Worm (Caenorhabditis elegans): ENCODE results near the gene T07C4.12.

T07C4.12 gene

DNA sequence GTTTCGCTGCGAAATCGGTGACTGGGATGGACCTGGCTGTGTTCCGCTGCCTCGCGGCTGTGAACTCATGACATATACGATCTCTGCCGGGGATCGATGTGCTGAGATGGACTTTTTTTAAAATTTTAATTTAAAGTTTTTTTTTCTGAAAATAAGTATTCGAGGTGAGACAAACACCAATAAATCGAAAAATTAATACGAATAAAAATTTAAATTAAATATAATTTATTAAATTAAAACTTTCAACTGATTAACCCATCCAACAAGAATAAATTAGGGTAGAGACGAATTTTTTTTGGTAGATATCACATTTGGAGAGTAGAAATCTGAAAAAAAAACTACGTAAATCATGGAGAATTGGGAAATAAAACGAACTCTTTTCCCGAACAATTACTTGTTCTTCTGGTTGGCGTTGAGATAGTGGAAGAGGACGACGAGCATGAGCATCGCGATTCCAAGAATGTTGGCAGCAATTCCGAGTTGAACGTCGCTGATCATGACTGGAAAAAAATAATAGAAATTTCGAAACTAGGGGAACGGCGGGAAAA is 14.3 kb downstream of the T07C4.12 start, which contains the start of the genes unc-50 and ostf-4:
Gene unc-50 (minus strand): TSS at position 101 of the 548 bp plus-strand sequence.
Gene ostf-4 (minus strand): TSS at position 498 of the 548 bp plus-strand sequence.
- TF ChIP-seq ceh-16 (tag; optimal IDR thresholded peaks at IDR 0.05): no peak
- no peak for TF ChIP-seq unc-62 (GFP tag; optimal IDR thresholded peaks at IDR 0.05)
- TF ChIP-seq alr-1 (tag; optimal IDR thresholded peaks at IDR 0.05): no peak
- TF ChIP-seq dmd-4 (tag; optimal IDR thresholded peaks at IDR 0.05): no peak
- no peak for TF ChIP-seq elt-3 (tag; optimal IDR thresholded peaks at IDR 0.05)
- TF ChIP-seq egl-27 (tag; optimal IDR thresholded peaks at IDR 0.05): no peak
- no peak for TF ChIP-seq nhr-6 (tag; optimal IDR thresholded peaks at IDR 0.05)
- TF ChIP-seq R02D3.7 (tag; optimal IDR thresholded peaks at IDR 0.05): no peak
- TF ChIP-seq Y55F3AM.14 (GFP tag; optimal IDR thresholded peaks at IDR 0.05): no peak
- TF ChIP-seq nhr-12 (tag; optimal IDR thresholded peaks at IDR 0.05): no peak
- no peak for TF ChIP-seq ztf-4 (tag; optimal IDR thresholded peaks at IDR 0.05)

DNA sequence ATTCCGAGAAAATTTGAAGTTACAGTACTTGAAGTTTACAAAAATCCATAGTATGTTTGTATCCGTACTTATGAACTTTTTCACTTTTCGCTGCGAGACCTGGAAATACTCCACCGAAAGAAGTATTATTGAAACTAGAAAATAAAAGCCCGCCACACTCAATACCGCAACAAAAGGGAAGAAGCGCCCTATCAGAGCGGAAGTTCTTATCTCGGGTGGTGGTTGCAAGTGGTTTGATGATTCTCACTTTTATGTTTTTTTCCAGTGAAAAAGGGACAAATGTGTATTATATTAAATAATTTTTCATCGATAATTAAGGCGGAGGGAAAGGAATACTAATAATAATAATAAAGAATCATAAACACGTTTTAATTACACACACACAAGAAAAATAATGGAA is 18.2 kb downstream of the T07C4.12 start:
- TF ChIP-seq alr-1 (tag; optimal IDR thresholded peaks at IDR 0.05) (no peak), fos-1 (tag; optimal IDR thresholded peaks at IDR 0.05) (peak; percentile 75), egl-27 (tag; optimal IDR thresholded peaks at IDR 0.05) (no peak)

DNA sequence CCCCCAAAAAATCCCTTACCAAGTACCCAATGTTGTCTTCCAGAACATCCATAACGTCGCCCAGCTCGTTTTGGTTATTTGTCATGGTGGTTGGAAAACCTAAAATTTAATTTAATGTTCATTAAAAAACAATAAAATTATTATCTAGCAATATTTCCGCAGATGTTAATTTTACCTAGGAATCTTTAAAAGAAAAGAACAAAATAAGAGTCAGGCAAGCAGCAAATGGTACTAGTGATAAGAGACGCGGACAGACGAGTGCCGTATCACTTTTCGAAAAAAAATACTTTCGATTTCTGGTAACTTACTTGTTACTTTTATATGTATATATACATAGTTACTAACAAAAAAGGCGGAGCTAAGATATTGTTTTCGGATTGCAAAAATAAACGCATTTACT is 21.4 kb downstream of the T07C4.12 start, which contains the start of gene T07A5.7:
Gene T07A5.7 (minus strand): TSS at position 101 of the 400 bp plus-strand sequence.
- no peak for TF ChIP-seq peb-1 (tag; optimal IDR thresholded peaks at IDR 0.05)
- TF ChIP-seq dmd-4 (tag; optimal IDR thresholded peaks at IDR 0.05): no peak
- TF ChIP-seq nhr-23 (tag; optimal IDR thresholded peaks at IDR 0.05): no peak
- TF ChIP-seq sem-4 (tag; optimal IDR thresholded peaks at IDR 0.05): no peak
- no peak for TF ChIP-seq nhr-129 (tag; optimal IDR thresholded peaks at IDR 0.05)
- no peak for TF ChIP-seq Y55F3AM.14 (GFP tag; optimal IDR thresholded peaks at IDR 0.05)

DNA sequence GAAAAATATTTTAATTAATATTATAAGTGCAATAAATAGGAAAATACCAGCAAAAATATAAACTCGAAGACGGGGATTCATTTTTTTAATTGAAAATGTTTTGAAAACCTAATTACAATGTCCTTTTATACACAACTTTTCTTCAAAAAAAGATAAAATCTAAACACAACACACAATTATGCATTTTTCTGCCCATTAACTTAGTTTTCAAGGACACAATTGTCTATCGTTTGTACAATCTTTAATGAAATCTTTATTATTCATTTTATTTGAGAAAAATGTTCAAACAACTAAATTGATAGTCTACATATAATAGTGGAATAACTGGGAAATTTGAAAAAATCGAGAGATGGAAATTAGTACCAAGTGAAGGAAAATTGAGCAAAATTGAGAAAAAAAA is 26.4 kb downstream of the T07C4.12 start, which contains the start of gene T07A5.1:
Gene T07A5.1 (minus strand): TSS at position 149 of the 400 bp plus-strand sequence.
- TF ChIP-seq skn-1 (tag; optimal IDR thresholded peaks at IDR 0.05): no peak
- no peak for TF ChIP-seq mab-5 (tag; optimal IDR thresholded peaks at IDR 0.05)
- TF ChIP-seq nhr-12 (tag; optimal IDR thresholded peaks at IDR 0.05): no peak
- TF ChIP-seq sma-3 (GFP tag; optimal IDR thresholded peaks at IDR 0.05): no peak
- TF ChIP-seq R02D3.7 (tag; optimal IDR thresholded peaks at IDR 0.05): no peak
- peak; percentile 90 for TF ChIP-seq ceh-16 (tag; optimal IDR thresholded peaks at IDR 0.05)

DNA sequence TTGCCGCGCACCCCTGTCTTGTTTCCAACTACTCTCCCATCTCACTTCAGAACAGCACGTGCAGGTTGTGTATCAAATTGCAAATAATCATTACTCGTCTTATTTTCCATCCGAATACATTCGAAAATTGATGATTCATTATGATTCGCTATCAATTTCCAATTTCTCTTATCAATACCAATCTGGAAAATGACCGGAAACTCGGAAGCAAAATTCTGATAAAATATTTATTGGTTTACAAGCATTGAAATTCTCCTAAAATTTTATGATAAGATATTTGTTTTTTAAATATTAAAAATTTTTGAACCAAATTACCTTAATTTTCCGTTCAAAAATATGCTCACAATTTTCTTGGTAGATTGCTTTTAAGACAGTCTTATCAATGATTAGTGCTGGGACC is 27.2 kb downstream of the T07C4.12 start:
- TF ChIP-seq fos-1 (tag; optimal IDR thresholded peaks at IDR 0.05) (peak; percentile 94), zag-1 (tag; optimal IDR thresholded peaks at IDR 0.05) (no peak), unc-55 (GFP tag; optimal IDR thresholded peaks at IDR 0.05) (no peak)

DNA sequence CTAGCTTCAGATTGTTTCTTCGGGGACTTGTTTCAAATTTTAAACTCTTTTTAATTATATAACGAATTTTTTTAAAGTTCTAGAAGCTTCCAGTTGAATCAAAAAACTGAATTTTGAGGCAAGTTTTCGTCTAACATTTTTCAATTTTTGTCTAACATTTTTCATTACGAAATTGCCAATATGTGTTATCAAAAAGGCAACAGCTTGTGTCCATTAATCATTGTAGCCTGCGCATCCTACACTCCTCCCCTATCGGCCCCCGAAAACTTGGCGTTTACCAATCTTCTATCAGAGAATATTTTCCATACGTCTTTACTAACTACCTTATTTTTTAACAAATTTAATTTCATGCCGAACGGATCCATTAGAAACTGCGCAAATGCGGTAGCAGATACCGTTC is 32.4 kb downstream of the T07C4.12 start, which contains the start of gene vglu-3:
Gene vglu-3 (plus strand): TSS at position 301 of the 400 bp plus-strand sequence.
- TF ChIP-seq dmd-4 (tag; optimal IDR thresholded peaks at IDR 0.05): no peak
- no peak for TF ChIP-seq elt-1 (tag; optimal IDR thresholded peaks at IDR 0.05)
- TF ChIP-seq unc-55 (GFP tag; optimal IDR thresholded peaks at IDR 0.05): no peak
- TF ChIP-seq fos-1 (tag; optimal IDR thresholded peaks at IDR 0.05): no peak
- no peak for TF ChIP-seq Y55F3AM.14 (GFP tag; optimal IDR thresholded peaks at IDR 0.05)
- no peak for TF ChIP-seq nhr-23 (tag; optimal IDR thresholded peaks at IDR 0.05)
- TF ChIP-seq blmp-1 (tag; optimal IDR thresholded peaks at IDR 0.05; ENCODE audit: insufficient read depth): no peak
- TF ChIP-seq unc-39 (tag; optimal IDR thresholded peaks at IDR 0.05): no peak
- no peak for TF ChIP-seq skn-1 (tag; optimal IDR thresholded peaks at IDR 0.05)
- no peak for TF ChIP-seq mbf-1 (tag; optimal IDR thresholded peaks at IDR 0.05)
- no peak for TF ChIP-seq ceh-16 (tag; optimal IDR thresholded peaks at IDR 0.05)
- TF ChIP-seq ceh-82 (tag; optimal IDR thresholded peaks at IDR 0.05): no peak
- TF ChIP-seq ztf-4 (tag; optimal IDR thresholded peaks at IDR 0.05): no peak
- TF ChIP-seq nhr-21 (tag; optimal IDR thresholded peaks at IDR 0.05): no peak
- TF ChIP-seq snpc-4 (tag; optimal IDR thresholded peaks at IDR 0.05): no peak
- no peak for TF ChIP-seq nhr-77 (tag; optimal IDR thresholded peaks at IDR 0.05)
- TF ChIP-seq nhr-10 (tag; optimal IDR thresholded peaks at IDR 0.05): no peak

DNA sequence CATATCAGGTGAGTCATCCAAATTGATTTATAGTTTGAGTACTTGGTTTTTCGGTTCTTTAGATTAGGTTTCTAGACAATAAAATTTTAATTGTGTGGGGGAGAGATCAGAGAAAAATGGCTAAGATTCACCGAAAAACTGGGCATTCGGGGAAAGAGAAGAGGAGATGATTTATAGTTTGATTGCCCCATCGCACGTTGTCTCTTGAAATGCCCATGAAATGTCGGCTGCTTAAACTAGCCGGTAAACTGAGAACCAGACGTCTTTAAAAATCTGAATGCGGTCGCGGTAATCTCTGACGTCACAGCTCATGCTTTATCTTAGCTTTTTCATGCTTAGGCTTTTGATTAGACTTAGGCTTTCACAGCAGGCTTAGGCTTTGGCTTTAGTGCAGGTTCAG is 35.6 kb downstream of the T07C4.12 start:
- TF ChIP-seq snpc-4 (tag; optimal IDR thresholded peaks at IDR 0.05) (peak; percentile 80), nhr-237 (tag; optimal IDR thresholded peaks at IDR 0.05) (no peak)

Data from whole organism, L2 larva.